Fruit fly (Drosophila melanogaster) whole organism, prepupa: Measurements from ENCODE around the gene CG14153.
A peak's percentile ranks its signal among the peaks of the same experiment; 100 is the strongest.

Experiments used
- Blimp-1 ChIP-seq: fragments of 200-800 bp; sonication (Bioruptor generic); optimal IDR thresholded peaks from 3 replicates; lab custom pipeline; 2017; ENCODE audit warnings: missing biosample characterization, missing genetic modification characterization, mild to moderate bottlenecking, moderate library complexity, missing genetic modification reagents
- CG15336 ChIP-seq: fragments of 200-800 bp; sonication (Bioruptor generic); IDR thresholded peaks from 2 replicates; pipeline ENCODE4 v1.3.6; 2022; ENCODE audit warnings: missing biosample characterization, missing genetic modification characterization
- CG6163 ChIP-seq: fragments of 200-800 bp; sonication (Bioruptor generic); IDR thresholded peaks from 3 replicates; pipeline ENCODE4 v1.3.6; 2022; ENCODE audit warnings: missing biosample characterization, missing genetic modification characterization
- CG6276 ChIP-seq: fragments of 200-800 bp; sonication (Bioruptor generic); optimal IDR thresholded peaks from 2 replicates; lab custom pipeline; 2017; ENCODE audit warnings: missing biosample characterization, mild to moderate bottlenecking, missing genetic modification characterization
- CG8119 ChIP-seq: fragments of 200-800 bp; sonication (Bioruptor generic); IDR thresholded peaks from 3 replicates; pipeline ENCODE4 v1.3.6; 2022; ENCODE audit warnings: missing biosample characterization, missing genetic modification characterization
- Hr4 ChIP-seq: fragments of 200-800 bp; sonication (Bioruptor generic); optimal IDR thresholded peaks from 3 replicates; lab custom pipeline; 2016; ENCODE audit warnings: missing biosample characterization, missing genetic modification characterization
- Smox ChIP-seq: fragments of 200-800 bp; sonication (Bioruptor generic); optimal IDR thresholded peaks from 3 replicates; lab custom pipeline; 2016; ENCODE audit warnings: missing biosample characterization, missing genetic modification characterization
- achi ChIP-seq: fragments of 200-800 bp; sonication (Bioruptor generic); optimal IDR thresholded peaks from 3 replicates; lab custom pipeline; 2016; ENCODE audit warnings: missing biosample characterization, missing genetic modification characterization
- fd59A ChIP-seq: fragments of 200-800 bp; sonication (Bioruptor generic); optimal IDR thresholded peaks from 2 replicates; lab custom pipeline; 2017; ENCODE audit warnings: missing biosample characterization, mild to moderate bottlenecking, missing genetic modification characterization, missing genetic modification reagents
- net ChIP-seq: fragments of 200-800 bp; sonication (Bioruptor generic); optimal IDR thresholded peaks from 3 replicates; lab custom pipeline; 2016; ENCODE audit warnings: missing biosample characterization, missing genetic modification characterization

- no peak for TF ChIP-seq CG6276 (GFP tag; lab: Kevin White, UChicago)
- TF ChIP-seq Hr4 = no peak
- no peak for TF ChIP-seq Blimp-1 (GFP tag; lab: Kevin White, UChicago)
- TF ChIP-seq CG6163 (GFP tag; lab: Robert Waterston, UW) = 0 out of 3 replicates have a peak, but pooled peaks have one; percentile 43
- TF ChIP-seq achi (GFP tag; lab: Kevin White, UChicago) = no peak
- 0 out of 2 replicates have a peak, but pooled peaks have one; percentile 6 for TF ChIP-seq CG15336 (GFP tag; lab: Robert Waterston, UW)
- no peak for TF ChIP-seq fd59A
- TF ChIP-seq CG8119 = no peak
- no peak for TF ChIP-seq net (GFP tag; lab: Kevin White, UChicago)
- no peak for TF ChIP-seq Smox (GFP tag; lab: Kevin White, UChicago)
Measured at dm6 chr3L:10680728-10681306, 37.5 kb downstream of the CG14153 start.
